Fruit fly (Drosophila melanogaster) whole organism, embryonic: ENCODE data around the gene CG42693.
A peak's percentile ranks its signal among the peaks of the same experiment; 100 is the strongest.

Experiments used
- Asciz ChIP-seq: fragments of 200-800 bp; sonication (Bioruptor generic); optimal IDR thresholded peaks from 2 replicates; lab custom pipeline; 2017; ENCODE audit warnings: missing biosample characterization, mild to moderate bottlenecking, missing genetic modification characterization, missing genetic modification reagents
- Bgb ChIP-seq: fragments of 200-800 bp; sonication (Bioruptor generic); IDR thresholded peaks from 2 replicates; pipeline ENCODE4 v1.3.6; 2022; ENCODE audit warnings: missing biosample characterization, missing genetic modification characterization; ENCODE audit not compliant: partially characterized antibody
- CG10366 ChIP-seq: fragments of 200-800 bp; sonication (Bioruptor generic); IDR thresholded peaks from 2 replicates; pipeline ENCODE4 v1.3.6; 2022; ENCODE audit warnings: missing biosample characterization, missing genetic modification characterization
- CG10543 ChIP-seq: fragments of 200-800 bp; sonication (Bioruptor generic); optimal IDR thresholded peaks from 3 replicates; lab custom pipeline; 2017; ENCODE audit warnings: missing biosample characterization, mild to moderate bottlenecking, missing genetic modification characterization, moderate library complexity
- CG11456 ChIP-seq: fragments of 200-800 bp; sonication (Bioruptor generic); IDR thresholded peaks from 3 replicates; pipeline ENCODE4 v1.3.6; 2022; ENCODE audit warnings: missing biosample characterization, missing genetic modification characterization
- CG11504 ChIP-seq: fragments of 200-800 bp; sonication (Bioruptor generic); optimal IDR thresholded peaks from 3 replicates; lab custom pipeline; 2019; ENCODE audit warnings: missing biosample characterization, mild to moderate bottlenecking, missing genetic modification characterization, moderate library complexity
- CG13296 ChIP-seq: fragments of 200-800 bp; sonication (Bioruptor generic); optimal IDR thresholded peaks from 3 replicates; lab custom pipeline; 2018; ENCODE audit warnings: missing biosample characterization, mild to moderate bottlenecking, missing genetic modification characterization
- CG15073 ChIP-seq: fragments of 200-800 bp; sonication (Bioruptor generic); optimal IDR thresholded peaks from 2 replicates; lab custom pipeline; 2016; ENCODE audit warnings: missing biosample characterization, missing genetic modification characterization
- CG1792 ChIP-seq: fragments of 200-800 bp; sonication (Bioruptor generic); optimal IDR thresholded peaks from 2 replicates; lab custom pipeline; 2016; ENCODE audit warnings: missing biosample characterization, missing genetic modification characterization
- CG2202 ChIP-seq: fragments of 200-800 bp; sonication (Bioruptor generic); optimal IDR thresholded peaks from 2 replicates; lab custom pipeline; 2018; ENCODE audit warnings: missing biosample characterization, mild to moderate bottlenecking, missing genetic modification characterization
- CG31441 ChIP-seq: fragments of 200-800 bp; sonication (Bioruptor generic); IDR thresholded peaks from 2 replicates; pipeline ENCODE4 v1.3.6; 2022; ENCODE audit warnings: missing biosample characterization, missing genetic modification characterization
- CG33557 ChIP-seq: fragments of 200-800 bp; sonication (Bioruptor generic); optimal IDR thresholded peaks from 2 replicates; lab custom pipeline; 2019; ENCODE audit warnings: missing biosample characterization, mild to moderate bottlenecking, missing genetic modification characterization, moderate library complexity
- CG3995 ChIP-seq: fragments of 200-800 bp; sonication (Bioruptor generic); optimal IDR thresholded peaks from 3 replicates; lab custom pipeline; 2016; ENCODE audit warnings: missing biosample characterization, missing genetic modification characterization
- CG4360 ChIP-seq: fragments of 200-800 bp; sonication (Bioruptor generic); IDR thresholded peaks from 2 replicates; pipeline ENCODE4 v1.3.6; 2022; ENCODE audit warnings: missing biosample characterization, missing genetic modification characterization
- CG7271 ChIP-seq: fragments of 200-800 bp; sonication (Bioruptor generic); optimal IDR thresholded peaks from 2 replicates; lab custom pipeline; 2018; ENCODE audit warnings: missing biosample characterization, mild to moderate bottlenecking, missing genetic modification characterization, moderate library complexity
- CG7745 ChIP-seq: fragments of 200-800 bp; sonication (Bioruptor generic); optimal IDR thresholded peaks from 2 replicates; lab custom pipeline; 2018; ENCODE audit warnings: missing biosample characterization, mild to moderate bottlenecking, missing genetic modification characterization, moderate library complexity
- CG8765 ChIP-seq: fragments of 200-800 bp; sonication (Bioruptor generic); IDR thresholded peaks from 2 replicates; pipeline ENCODE4 v1.3.6; 2022; ENCODE audit warnings: missing biosample characterization, missing genetic modification characterization
- Chrac-16 ChIP-seq: fragments of 200-800 bp; sonication (Bioruptor generic); optimal IDR thresholded peaks from 3 replicates; lab custom pipeline; 2016; ENCODE audit warnings: missing biosample characterization, missing genetic modification characterization
- D19A ChIP-seq: fragments of 200-800 bp; optimal IDR thresholded peaks from 3 replicates; lab custom pipeline; 2019; ENCODE audit warnings: missing biosample characterization, mild to moderate bottlenecking, missing genetic modification characterization, moderate library complexity
- Hr3 ChIP-seq: fragments of 200-800 bp; sonication (Bioruptor generic); optimal IDR thresholded peaks from 3 replicates; lab custom pipeline; 2016; ENCODE audit warnings: missing biosample characterization, missing genetic modification characterization
- Hsf ChIP-seq: fragments of 200-800 bp; sonication (Bioruptor generic); optimal IDR thresholded peaks from 3 replicates; lab custom pipeline; 2016; ENCODE audit warnings: missing biosample characterization, missing genetic modification characterization
- Med ChIP-seq: fragments of 200-800 bp; sonication (Bioruptor generic); peaks from one replicate; lab custom pipeline; 2016; ENCODE audit warnings: missing biosample characterization, missing genetic modification characterization, mild to moderate bottlenecking, inconsistent platforms, moderate library complexity
- Rx ChIP-seq: fragments of 200-800 bp; sonication (Bioruptor generic); IDR thresholded peaks from 2 replicates; pipeline ENCODE4 v1.3.6; 2022; ENCODE audit warnings: missing biosample characterization, missing genetic modification characterization
- Six4 ChIP-seq: fragments of 200-800 bp; sonication (Bioruptor generic); optimal IDR thresholded peaks from 2 replicates; lab custom pipeline; 2016; ENCODE audit warnings: missing biosample characterization, missing genetic modification characterization
- Sox100B ChIP-seq: fragments of 200-800 bp; sonication (Bioruptor generic); optimal IDR thresholded peaks from 3 replicates; lab custom pipeline; 2018; ENCODE audit warnings: missing biosample characterization, mild to moderate bottlenecking, missing genetic modification characterization
- Spps ChIP-seq: fragments of 200-800 bp; sonication (Bioruptor generic); optimal IDR thresholded peaks from 2 replicates; lab custom pipeline; 2018; ENCODE audit warnings: missing biosample characterization, mild to moderate bottlenecking, missing genetic modification characterization
- Usf ChIP-seq: fragments of 200-800 bp; sonication (Bioruptor generic); optimal IDR thresholded peaks from 2 replicates; lab custom pipeline; 2017; ENCODE audit warnings: missing genotype, missing biosample characterization, missing genetic modification characterization
- Xbp1 ChIP-seq: fragments of 200-800 bp; sonication (Bioruptor generic); optimal IDR thresholded peaks from 3 replicates; lab custom pipeline; 2016; ENCODE audit warnings: missing biosample characterization, mild to moderate bottlenecking, missing genetic modification characterization
- chinmo ChIP-seq: fragments of 200-800 bp; sonication (Bioruptor generic); IDR thresholded peaks from 4 replicates; pipeline ENCODE4 v1.3.6; 2022; ENCODE audit warnings: missing biosample characterization, missing genetic modification characterization; ENCODE audit not compliant: partially characterized antibody
- cwo ChIP-seq: fragments of 200-800 bp; sonication (Bioruptor generic); optimal IDR thresholded peaks from 3 replicates; lab custom pipeline; 2017; ENCODE audit warnings: missing biosample characterization, missing genetic modification characterization, mild to moderate bottlenecking, moderate library complexity, missing genetic modification reagents
- dmrt11E ChIP-seq: fragments of 200-800 bp; sonication (Bioruptor generic); optimal IDR thresholded peaks from 3 replicates; lab custom pipeline; 2018; ENCODE audit warnings: missing biosample characterization, mild to moderate bottlenecking, missing genetic modification characterization, moderate library complexity
- gcm ChIP-seq: fragments of 200-800 bp; sonication (Bioruptor generic); optimal IDR thresholded peaks from 2 replicates; lab custom pipeline; 2019; ENCODE audit warnings: missing biosample characterization, mild to moderate bottlenecking, missing genetic modification characterization, moderate library complexity
- grau ChIP-seq: fragments of 200-800 bp; optimal IDR thresholded peaks from 3 replicates; lab custom pipeline; 2019; ENCODE audit warnings: missing biosample characterization, mild to moderate bottlenecking, missing genetic modification characterization, moderate library complexity
- gsb ChIP-seq: fragments of 200-800 bp; sonication (Bioruptor generic); IDR thresholded peaks from 2 replicates; pipeline ENCODE4 v1.3.6; 2022; ENCODE audit warnings: missing biosample characterization, missing genetic modification characterization
- hb ChIP-seq: fragments of 200-800 bp; sonication (Bioruptor generic); IDR thresholded peaks from 3 replicates; pipeline ENCODE4 v1.3.6; 2022; ENCODE audit warnings: missing biosample characterization, missing genetic modification characterization; ENCODE audit not compliant: partially characterized antibody
- jigr1 ChIP-seq: fragments of 200-800 bp; sonication (Bioruptor generic); IDR thresholded peaks from 3 replicates; pipeline ENCODE4 v1.3.6; 2022; ENCODE audit warnings: missing biosample characterization, missing genetic modification characterization
- mam ChIP-seq: fragments of 200-800 bp; sonication (Bioruptor generic); optimal IDR thresholded peaks from 3 replicates; lab custom pipeline; 2016; ENCODE audit warnings: missing biosample characterization, missing genetic modification characterization
- nau ChIP-seq: fragments of 200-800 bp; sonication (Bioruptor generic); optimal IDR thresholded peaks from 3 replicates; lab custom pipeline; 2017; ENCODE audit warnings: missing biosample characterization, mild to moderate bottlenecking, missing genetic modification characterization, missing genetic modification reagents
- nerfin-2 ChIP-seq: fragments of 200-800 bp; sonication (Bioruptor generic); IDR thresholded peaks from 2 replicates; pipeline ENCODE4 v1.3.6; 2022; ENCODE audit warnings: missing biosample characterization, missing genetic modification characterization; ENCODE audit not compliant: partially characterized antibody
- nmo ChIP-seq: fragments of 200-800 bp; sonication (Bioruptor generic); optimal IDR thresholded peaks from 2 replicates; lab custom pipeline; 2018; ENCODE audit warnings: missing biosample characterization, mild to moderate bottlenecking, missing genetic modification characterization, moderate library complexity
- otp ChIP-seq: fragments of 200-800 bp; sonication (Bioruptor generic); IDR thresholded peaks from 3 replicates; pipeline ENCODE4, ENCODE4 v1.3.6; 2022; ENCODE audit warnings: missing biosample characterization, missing genetic modification characterization
- phol ChIP-seq: fragments of 200-800 bp; sonication (Bioruptor generic); optimal IDR thresholded peaks from 3 replicates; lab custom pipeline; 2018; ENCODE audit warnings: missing biosample characterization, mild to moderate bottlenecking, missing genetic modification characterization, moderate library complexity
- pnt ChIP-seq: fragments of 200-800 bp; sonication (Bioruptor generic); optimal IDR thresholded peaks from 3 replicates; lab custom pipeline; 2016; ENCODE audit warnings: missing biosample characterization, missing genetic modification characterization
- schlank ChIP-seq: fragments of 200-800 bp; sonication (Bioruptor generic); optimal IDR thresholded peaks from 2 replicates; lab custom pipeline; 2018; ENCODE audit warnings: missing biosample characterization, mild to moderate bottlenecking, missing genetic modification characterization
- shn ChIP-seq: fragments of 200-800 bp; sonication (Bioruptor generic); optimal IDR thresholded peaks from 3 replicates; lab custom pipeline; 2016; ENCODE audit warnings: missing biosample characterization, missing genetic modification characterization
- stc ChIP-seq: fragments of 200-800 bp; sonication (Bioruptor generic); IDR thresholded peaks from 2 replicates; pipeline ENCODE4 v1.3.6; 2022; ENCODE audit warnings: missing biosample characterization, missing genetic modification characterization
- tll ChIP-seq, 2 experiments: fragments of 200-800 bp in 1 of 2; fragments of >200 bp in 1 of 2; sonication (Bioruptor generic) in 1 of 2; optimal IDR thresholded peaks; 2 replicates each; lab custom pipeline; 2017 to 2019; ENCODE audit warnings: missing biosample characterization in 2 of 2, missing genetic modification characterization in 2 of 2, mild to moderate bottlenecking in 1 of 2, moderate library complexity in 1 of 2
- twi ChIP-seq: fragments of 200-800 bp; optimal IDR thresholded peaks from 2 replicates; lab custom pipeline; 2019; ENCODE audit warnings: missing biosample characterization, mild to moderate bottlenecking, missing genetic modification characterization, moderate library complexity
- zfh2 ChIP-seq: fragments of 200-800 bp; sonication (Bioruptor generic); optimal IDR thresholded peaks from 2 replicates; lab custom pipeline; 2016; ENCODE audit warnings: missing biosample characterization, missing genetic modification characterization

CG42693 gene

dm6 chr3R:31725486-31726227 lies 17.5 kb upstream of the CG42693 start (continued):
- TF ChIP-seq Med (GFP tag; lab: Kevin White, UChicago), result peak; percentile 63
- no peak for TF ChIP-seq CG13296 (GFP tag; lab: Kevin White, UChicago)
- TF ChIP-seq CG3995 (GFP tag; lab: Kevin White, UChicago), result no peak
- no peak for TF ChIP-seq CG2202 (tag; lab: Kevin White, UChicago)
- TF ChIP-seq CG7271 (tag; lab: Kevin White, UChicago), result no peak
- no peak for TF ChIP-seq grau
- TF ChIP-seq Asciz, result peak; percentile 37
- no peak for TF ChIP-seq Usf (GFP tag; lab: Kevin White, UChicago)
- TF ChIP-seq chinmo (GFP tag; lab: Robert Waterston, UW), result 0 out of 4 replicates have a peak, but pooled peaks have one; percentile 55
- TF ChIP-seq D19A, result no peak
- TF ChIP-seq nerfin-2 (GFP tag; lab: Robert Waterston, UW), result no peak
- TF ChIP-seq Spps (tag; lab: Kevin White, UChicago), result no peak
- TF ChIP-seq pnt (GFP tag; lab: Kevin White, UChicago), result no peak
- TF ChIP-seq CG10366, result no peak
- TF ChIP-seq zfh2 (GFP tag; lab: Kevin White, UChicago), result no peak
- TF ChIP-seq CG11504 (tag; lab: Kevin White, UChicago), result no peak
- no peak for TF ChIP-seq Sox100B (GFP tag; lab: Kevin White, UChicago)
- TF ChIP-seq CG31441 (GFP tag; lab: Robert Waterston, UW), result 0 out of 2 replicates have a peak, but pooled peaks have one; percentile 7
- no peak for TF ChIP-seq Six4 (GFP tag; lab: Kevin White, UChicago)
- peak; percentile 16; the same call in 2 of the 3 replicates for TF ChIP-seq otp (GFP tag; lab: Robert Waterston, UW)
- TF ChIP-seq schlank, result no peak
- TF ChIP-seq Hsf (GFP tag; lab: Kevin White, UChicago), result no peak
- TF ChIP-seq phol (tag; lab: Kevin White, UChicago), result no peak
- TF ChIP-seq nmo (GFP tag; lab: Kevin White, UChicago), result no peak
- TF ChIP-seq nau (GFP tag; lab: Kevin White, UChicago), result no peak
- no peak for TF ChIP-seq Hr3 (GFP tag; lab: Kevin White, UChicago)
- TF ChIP-seq cwo (GFP tag; lab: Kevin White, UChicago), result no peak
- TF ChIP-seq dmrt11E (tag; lab: Kevin White, UChicago), result no peak
- no peak for TF ChIP-seq gsb (GFP tag; lab: Robert Waterston, UW)
- peak in 1 of 2 experiments; percentile 41 for TF ChIP-seq tll (GFP tag; optimal IDR thresholded peaks at IDR 0.05; lab: Kevin White, UChicago)
- 0 out of 2 replicates have a peak, but pooled peaks have one; percentile 18 for TF ChIP-seq Bgb (GFP tag; lab: Robert Waterston, UW)
- TF ChIP-seq CG8765 (GFP tag; lab: Robert Waterston, UW), result no peak
- no peak for TF ChIP-seq mam (GFP tag; lab: Kevin White, UChicago)
- no peak for TF ChIP-seq CG10543 (GFP tag; lab: Kevin White, UChicago)
- TF ChIP-seq Chrac-16, result no peak
- TF ChIP-seq shn, result no peak
- no peak for TF ChIP-seq CG33557 (GFP tag; lab: Kevin White, UChicago)
- peak; percentile 59; the same call in 1 of the 2 replicates for TF ChIP-seq CG4360 (GFP tag; lab: Robert Waterston, UW)
- TF ChIP-seq Xbp1 (GFP tag; lab: Kevin White, UChicago), result no peak
- peak; percentile 20 for TF ChIP-seq twi (tag; lab: Kevin White, UChicago)
- TF ChIP-seq CG7745 (tag; lab: Kevin White, UChicago), result no peak
- no peak for TF ChIP-seq gcm (GFP tag; lab: Kevin White, UChicago)
- no peak for TF ChIP-seq jigr1 (GFP tag; lab: Robert Waterston, UW)
- TF ChIP-seq hb (GFP tag; lab: Robert Waterston, UW), result no peak
- no peak for TF ChIP-seq CG1792 (GFP tag; lab: Kevin White, UChicago)
- TF ChIP-seq stc (GFP tag; lab: Robert Waterston, UW), result no peak
- no peak for TF ChIP-seq CG11456 (GFP tag; lab: Robert Waterston, UW)
- TF ChIP-seq CG15073, result no peak
- no peak for TF ChIP-seq Rx (GFP tag; lab: Robert Waterston, UW)
